Worm (Caenorhabditis elegans) whole organism, late embryonic: ENCODE data around the gene nfyb-1.

Experiments
- C38D4.7 ChIP-seq: fragments of 200-800 bp; sonication (Bioruptor generic); optimal IDR thresholded peaks from 2 replicates; lab custom pipeline; 2018; ENCODE audit warnings: mild to moderate bottlenecking, missing genetic modification characterization, moderate library complexity, missing compliant biosample characterization
- F13H6.1 ChIP-seq: sonication (generic microtip); optimal IDR thresholded peaks from 2 replicates; lab custom pipeline; 2016; ENCODE audit warnings: missing genetic modification characterization, missing compliant biosample characterization
- K02D7.2 ChIP-seq: sonication (generic microtip); optimal IDR thresholded peaks from 2 replicates; lab custom pipeline; 2017; ENCODE audit warnings: mild to moderate bottlenecking, missing genetic modification characterization, missing compliant biosample characterization
- K09A11.1 ChIP-seq: sonication (generic microtip); optimal IDR thresholded peaks from 2 replicates; lab custom pipeline; 2017; ENCODE audit warnings: antibody characterized with exemption, mild to moderate bottlenecking, missing genetic modification characterization, missing compliant biosample characterization; ENCODE audit not compliant: insufficient read depth
- ahr-1 ChIP-seq: sonication (generic microtip); optimal IDR thresholded peaks from 2 replicates; lab custom pipeline; 2016; ENCODE audit warnings: missing genetic modification characterization, missing compliant biosample characterization
- ama-1 ChIP-seq: fragments of 150-350 bp; optimal IDR thresholded peaks from 2 replicates; lab custom pipeline; 2014
- ceh-14 ChIP-seq: sonication (generic microtip); optimal IDR thresholded peaks from 2 replicates; lab custom pipeline; 2016; ENCODE audit warnings: missing genotype, missing genetic modification characterization, missing compliant biosample characterization
- ceh-18 ChIP-seq: sonication (generic microtip); optimal IDR thresholded peaks from 2 replicates; lab custom pipeline; 2016; ENCODE audit warnings: missing genetic modification characterization, missing compliant biosample characterization
- ceh-2 ChIP-seq: sonication (generic microtip); optimal IDR thresholded peaks from 2 replicates; lab custom pipeline; 2016; ENCODE audit warnings: missing genotype, missing genetic modification characterization, missing compliant biosample characterization
- ceh-22 ChIP-seq: sonication (generic microtip); optimal IDR thresholded peaks from 2 replicates; lab custom pipeline; 2017; ENCODE audit warnings: missing biosample characterization, missing genetic modification characterization
- ceh-30 ChIP-seq: fragments of 150-350 bp; optimal IDR thresholded peaks from 2 replicates; lab custom pipeline; 2014; ENCODE audit warnings: missing biosample characterization, missing genetic modification characterization
- ceh-31 ChIP-seq: sonication (generic microtip); optimal IDR thresholded peaks from 2 replicates; lab custom pipeline; 2016; ENCODE audit warnings: missing genetic modification characterization, missing compliant biosample characterization
- ceh-34 ChIP-seq: sonication (generic microtip); optimal IDR thresholded peaks from 2 replicates; lab custom pipeline; 2016; ENCODE audit warnings: mild to moderate bottlenecking, missing genetic modification characterization, missing compliant biosample characterization
- ceh-48 ChIP-seq: sonication (generic microtip); optimal IDR thresholded peaks from 2 replicates; lab custom pipeline; 2016; ENCODE audit warnings: missing genetic modification characterization, inconsistent platforms, missing compliant biosample characterization
- ceh-9 ChIP-seq: sonication (generic microtip); optimal IDR thresholded peaks from 2 replicates; lab custom pipeline; 2016; ENCODE audit warnings: mild to moderate bottlenecking, missing genetic modification characterization, inconsistent platforms, missing compliant biosample characterization
- dmd-4 ChIP-seq: sonication (generic microtip); optimal IDR thresholded peaks from 2 replicates; lab custom pipeline; 2016; ENCODE audit warnings: borderline replicate concordance, missing genetic modification characterization, missing compliant biosample characterization
- elt-2 ChIP-seq: sonication (generic microtip); optimal IDR thresholded peaks from 2 replicates; lab custom pipeline; 2016; ENCODE audit warnings: missing genetic modification reagents, missing genetic modification characterization, missing compliant biosample characterization
- ets-4 ChIP-seq: sonication (generic microtip); optimal IDR thresholded peaks from 2 replicates; lab custom pipeline; 2016; ENCODE audit warnings: missing genetic modification characterization, missing compliant biosample characterization
- eyg-1 ChIP-seq: sonication (generic microtip); optimal IDR thresholded peaks from 2 replicates; lab custom pipeline; 2016; ENCODE audit warnings: missing genotype, missing genetic modification characterization, missing compliant biosample characterization
- fkh-6 ChIP-seq: sonication (generic microtip); optimal IDR thresholded peaks from 2 replicates; lab custom pipeline; 2016; ENCODE audit warnings: missing genetic modification characterization, missing compliant biosample characterization
- hlh-13 ChIP-seq: fragments of 200-800 bp; sonication (Bioruptor generic); optimal IDR thresholded peaks from 2 replicates; lab custom pipeline; 2018; ENCODE audit warnings: mild to moderate bottlenecking, missing genetic modification characterization, missing compliant biosample characterization
- hlh-30 ChIP-seq: sonication (generic microtip); optimal IDR thresholded peaks from 2 replicates; lab custom pipeline; 2017; ENCODE audit warnings: antibody characterized with exemption, missing genetic modification characterization, missing compliant biosample characterization; ENCODE audit not compliant: insufficient read depth
- hlh-6 ChIP-seq: sonication (generic microtip); optimal IDR thresholded peaks from 2 replicates; lab custom pipeline; 2016; ENCODE audit warnings: missing genotype, missing genetic modification characterization, missing compliant biosample characterization
- lin-11 ChIP-seq: fragments of 200-800 bp; sonication (Bioruptor generic); optimal IDR thresholded peaks from 2 replicates; lab custom pipeline; 2018; ENCODE audit warnings: mild to moderate bottlenecking, missing genetic modification characterization, missing compliant biosample characterization
- mec-3 ChIP-seq: sonication (generic microtip); optimal IDR thresholded peaks from 2 replicates; lab custom pipeline; 2016; ENCODE audit warnings: borderline replicate concordance, missing genetic modification characterization, missing compliant biosample characterization
- nfya-1 ChIP-seq: sonication (generic microtip); optimal IDR thresholded peaks from 2 replicates; lab custom pipeline; 2017; ENCODE audit warnings: missing genetic modification characterization, mild to moderate bottlenecking, missing compliant biosample characterization, antibody characterized with exemption, moderate library complexity
- nhr-232 ChIP-seq: sonication (generic microtip); optimal IDR thresholded peaks from 2 replicates; lab custom pipeline; 2016; ENCODE audit warnings: missing genetic modification characterization, missing compliant biosample characterization
- npax-4 ChIP-seq: sonication (generic microtip); optimal IDR thresholded peaks from 2 replicates; lab custom pipeline; 2016; ENCODE audit warnings: missing genetic modification characterization, missing compliant biosample characterization
- pag-3 ChIP-seq: sonication (generic microtip); optimal IDR thresholded peaks from 2 replicates; lab custom pipeline; 2016; ENCODE audit warnings: missing compliant biosample characterization, missing genetic modification characterization, borderline replicate concordance
- pat-9 ChIP-seq: fragments of 200-800 bp; sonication (Bioruptor generic); optimal IDR thresholded peaks from 2 replicates; lab custom pipeline; 2018; ENCODE audit warnings: mild to moderate bottlenecking, missing genetic modification characterization, moderate library complexity, missing compliant biosample characterization
- pax-1 ChIP-seq: fragments of 150-350 bp; optimal IDR thresholded peaks from 2 replicates; lab custom pipeline; 2014; ENCODE audit warnings: missing biosample characterization, missing genetic modification characterization
- pha-4 ChIP-seq: fragments of 150-350 bp; optimal IDR thresholded peaks from 2 replicates; lab custom pipeline; 2018; ENCODE audit warnings: missing biosample characterization, missing genetic modification reagents, missing genetic modification characterization
- pqm-1 ChIP-seq: sonication (generic microtip); optimal IDR thresholded peaks from 2 replicates; lab custom pipeline; 2016; ENCODE audit warnings: missing genetic modification characterization, missing compliant biosample characterization
- pros-1 ChIP-seq: fragments of 150-350 bp; optimal IDR thresholded peaks from 2 replicates; lab custom pipeline; 2014; ENCODE audit warnings: missing biosample characterization, missing genetic modification reagents, missing genetic modification characterization
- ref-2 ChIP-seq: sonication (generic microtip); optimal IDR thresholded peaks from 2 replicates; lab custom pipeline; 2016; ENCODE audit warnings: missing genetic modification characterization, missing compliant biosample characterization
- rnt-1 ChIP-seq: sonication (generic microtip); optimal IDR thresholded peaks from 2 replicates; lab custom pipeline; 2016; ENCODE audit warnings: missing genetic modification characterization, missing compliant biosample characterization
- sdc-2 ChIP-seq: sonication (generic microtip); optimal IDR thresholded peaks from 2 replicates; lab custom pipeline; 2016; ENCODE audit warnings: missing genotype, missing genetic modification characterization, missing compliant biosample characterization
- sox-2 ChIP-seq: fragments of 200-800 bp; sonication (Bioruptor generic); IDR thresholded peaks from 2 replicates; pipeline ENCODE4 v1.3.6; 2022; ENCODE audit warnings: missing genetic modification reagents, missing genetic modification characterization, missing compliant biosample characterization
- sox-4 ChIP-seq: sonication (generic microtip); optimal IDR thresholded peaks from 2 replicates; lab custom pipeline; 2017; ENCODE audit warnings: mild to moderate bottlenecking, missing genetic modification characterization, inconsistent platforms, missing compliant biosample characterization
- syd-9 ChIP-seq: sonication (generic microtip); optimal IDR thresholded peaks from 2 replicates; lab custom pipeline; 2016; ENCODE audit warnings: mild to moderate bottlenecking, missing genetic modification characterization, moderate library complexity, missing compliant biosample characterization
- tbx-2 ChIP-seq: sonication (generic microtip); optimal IDR thresholded peaks from 2 replicates; lab custom pipeline; 2016; ENCODE audit warnings: missing genetic modification characterization, missing compliant biosample characterization
- tbx-7 ChIP-seq: sonication (generic microtip); optimal IDR thresholded peaks from 2 replicates; lab custom pipeline; 2016; ENCODE audit warnings: missing genotype, missing genetic modification characterization, missing compliant biosample characterization
- ttx-3 ChIP-seq: sonication (generic microtip); optimal IDR thresholded peaks from 2 replicates; lab custom pipeline; 2016; ENCODE audit warnings: missing genetic modification reagents, missing genetic modification characterization, missing compliant biosample characterization
- unc-42 ChIP-seq: sonication (generic microtip); optimal IDR thresholded peaks from 2 replicates; lab custom pipeline; 2016; ENCODE audit warnings: missing genotype, missing genetic modification characterization, missing compliant biosample characterization
- unc-55 ChIP-seq: sonication (generic microtip); optimal IDR thresholded peaks from 2 replicates; lab custom pipeline; 2017; ENCODE audit warnings: missing biosample characterization, missing genetic modification reagents, missing genetic modification characterization
- unc-86 ChIP-seq: sonication (generic microtip); optimal IDR thresholded peaks from 2 replicates; lab custom pipeline; 2016; ENCODE audit warnings: missing genetic modification characterization, missing compliant biosample characterization
- zip-5 ChIP-seq: sonication (generic microtip); optimal IDR thresholded peaks from 2 replicates; lab custom pipeline; 2016; ENCODE audit warnings: missing genetic modification characterization, missing compliant biosample characterization
- ztf-16 ChIP-seq: sonication (generic microtip); optimal IDR thresholded peaks from 2 replicates; lab custom pipeline; 2017; ENCODE audit warnings: missing genetic modification characterization, missing compliant biosample characterization

The nfyb-1 gene

DNA sequence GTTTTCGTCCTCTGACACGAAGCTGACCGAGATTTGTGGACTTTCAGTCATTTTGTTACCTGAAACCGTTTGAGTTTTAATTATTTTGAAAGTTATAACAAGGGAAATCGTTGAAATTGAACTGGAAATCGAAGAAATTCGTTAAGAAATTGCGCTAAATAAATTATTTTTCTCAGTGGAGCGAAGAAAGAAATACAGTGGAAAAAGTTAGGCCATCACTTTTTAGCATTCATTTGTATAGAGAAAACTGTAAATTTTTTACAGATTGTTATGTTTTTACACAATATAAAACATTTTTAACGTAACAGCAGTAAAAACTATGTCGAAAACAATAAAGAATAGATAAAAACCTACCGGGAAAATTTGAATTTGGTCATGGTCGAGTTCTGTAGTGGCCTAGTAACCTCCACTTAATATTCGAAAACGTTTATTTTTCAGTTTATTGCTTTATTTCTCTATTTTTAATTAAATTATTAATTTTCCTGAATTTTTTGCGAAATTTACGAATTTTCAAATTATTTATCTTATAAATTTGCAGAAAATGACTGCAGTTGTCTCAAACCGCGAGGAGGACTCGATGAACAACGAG, 17.3 kb upstream of the nfyb-1 start, which contains the start of the genes gldi-1 and prp-21 (continued):
- TF ChIP-seq sox-4 (tag; lab: Kevin White, UChicago), result no peak
- TF ChIP-seq unc-86, result no peak
- TF ChIP-seq hlh-6 (tag; lab: Kevin White, UChicago), result no peak
- TF ChIP-seq lin-11 (tag; lab: Kevin White, UChicago), result no peak
- TF ChIP-seq ahr-1, result no peak
- no peak for TF ChIP-seq K09A11.1 (tag; lab: Kevin White, UChicago)
- no peak for TF ChIP-seq rnt-1 (tag; lab: Kevin White, UChicago)
- no peak for TF ChIP-seq sox-2 (GFP tag; lab: Robert Waterston, UW)
- TF ChIP-seq ceh-18 (tag; lab: Kevin White, UChicago), result no peak
- TF ChIP-seq hlh-13 (GFP tag; lab: Kevin White, UChicago), result no peak
- TF ChIP-seq sdc-2 (tag; lab: Kevin White, UChicago), result no peak
- TF ChIP-seq fkh-6 (tag; lab: Kevin White, UChicago), result no peak
- no peak for TF ChIP-seq ceh-22
- TF ChIP-seq eyg-1, result no peak
- TF ChIP-seq tbx-7 (tag; lab: Kevin White, UChicago), result peak; percentile 40
- no peak for TF ChIP-seq pha-4 (tag; lab: Kevin White, UChicago)
- no peak for TF ChIP-seq dmd-4 (tag; lab: Kevin White, UChicago)
- TF ChIP-seq ceh-34 (tag; lab: Kevin White, UChicago), result no peak
- TF ChIP-seq ztf-16 (tag; lab: Kevin White, UChicago), result no peak
- TF ChIP-seq pros-1 (tag; lab: Kevin White, UChicago), result no peak
- TF ChIP-seq zip-5 (tag; lab: Kevin White, UChicago), result peak; percentile 40
- TF ChIP-seq npax-4, result no peak
- TF ChIP-seq ceh-2 (tag; lab: Kevin White, UChicago), result peak; percentile 66
- no peak for TF ChIP-seq ceh-9 (tag; lab: Kevin White, UChicago)
- TF ChIP-seq nhr-232, result no peak
- no peak for TF ChIP-seq F13H6.1 (tag; lab: Kevin White, UChicago)
- TF ChIP-seq, all 69 proteins: peak for 11

DNA sequence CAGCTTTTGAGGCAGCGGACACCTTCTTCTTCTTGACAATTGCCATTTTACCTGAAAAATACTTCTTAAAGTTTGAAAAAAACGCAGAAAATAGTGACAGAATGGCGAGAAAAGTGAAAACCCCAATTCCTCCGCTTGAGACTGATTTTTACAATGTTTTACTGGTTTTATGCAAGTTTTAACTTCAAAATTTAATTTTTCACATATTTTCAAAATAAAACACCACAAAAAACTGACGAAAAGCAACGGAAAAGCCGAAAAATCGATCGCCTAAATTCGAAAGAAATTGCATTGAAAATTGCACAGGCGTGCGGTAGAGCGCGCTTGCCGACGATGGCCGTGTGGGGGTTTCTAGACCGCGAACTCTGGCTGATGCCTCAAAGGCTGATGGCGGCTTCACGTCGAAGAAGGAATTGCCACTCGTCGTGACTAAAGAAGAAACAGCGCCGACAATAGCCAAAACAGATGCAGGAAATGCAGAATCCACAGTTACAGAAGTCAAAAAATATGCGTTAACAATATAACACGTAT, 8.8 kb upstream of the nfyb-1 start, which contains the start of gene nsun-1:
Gene nsun-1 (minus strand): TSS at position 51 of the 531 bp plus-strand sequence.
- TF ChIP-seq ttx-3 (tag; lab: Kevin White, UChicago), result no peak
- TF ChIP-seq ceh-34 (tag; lab: Kevin White, UChicago), result peak; percentile 5
- TF ChIP-seq sox-2 (GFP tag; lab: Robert Waterston, UW), result no peak
- peak; percentile 29 for TF ChIP-seq pat-9 (tag; lab: Kevin White, UChicago)
- no peak for TF ChIP-seq hlh-30 (tag; lab: Kevin White, UChicago)
- TF ChIP-seq ama-1, result no peak
- peak; percentile 70 for TF ChIP-seq tbx-2
- no peak for TF ChIP-seq npax-4
- TF ChIP-seq unc-55, result no peak
- peak; percentile 66 for TF ChIP-seq ets-4 (tag; lab: Kevin White, UChicago)
- peak; percentile 49 for TF ChIP-seq ref-2 (tag; lab: Kevin White, UChicago)
- TF ChIP-seq ceh-14 (tag; lab: Kevin White, UChicago), result peak; percentile 73
- peak; percentile 60 for TF ChIP-seq zip-5 (tag; lab: Kevin White, UChicago)
- peak; percentile 14 for TF ChIP-seq elt-2 (tag; lab: Kevin White, UChicago)
- TF ChIP-seq K02D7.2, result no peak
- TF ChIP-seq syd-9 (tag; lab: Kevin White, UChicago), result no peak
- TF ChIP-seq pros-1 (tag; lab: Kevin White, UChicago), result no peak
- peak; percentile 32 for TF ChIP-seq dmd-4 (tag; lab: Kevin White, UChicago)
- TF ChIP-seq ceh-2 (tag; lab: Kevin White, UChicago), result peak; percentile 83
- TF ChIP-seq ceh-18 (tag; lab: Kevin White, UChicago), result peak; percentile 34
- TF ChIP-seq pag-3, result no peak
- TF ChIP-seq C38D4.7 (GFP tag; lab: Kevin White, UChicago), result no peak
- peak; percentile 68 for TF ChIP-seq unc-42 (tag; lab: Kevin White, UChicago)
- no peak for TF ChIP-seq lin-11 (tag; lab: Kevin White, UChicago)
- TF ChIP-seq ztf-16 (tag; lab: Kevin White, UChicago), result peak; percentile 22
- TF ChIP-seq rnt-1 (tag; lab: Kevin White, UChicago), result peak; percentile 64
- TF ChIP-seq hlh-6 (tag; lab: Kevin White, UChicago), result no peak
- TF ChIP-seq nfya-1, result peak; percentile 12
- TF ChIP-seq ceh-48 (tag; lab: Kevin White, UChicago), result peak; percentile 34
- no peak for TF ChIP-seq K09A11.1 (tag; lab: Kevin White, UChicago)
- peak; percentile 88 for TF ChIP-seq ceh-31 (tag; lab: Kevin White, UChicago)
- TF ChIP-seq mec-3 (tag; lab: Kevin White, UChicago), result peak; percentile 45
- TF ChIP-seq pax-1 (tag; lab: Kevin White, UChicago), result no peak
- TF ChIP-seq ceh-30 (tag; lab: Kevin White, UChicago), result no peak
- TF ChIP-seq pqm-1 (tag; lab: Kevin White, UChicago), result no peak
- TF ChIP-seq tbx-7 (tag; lab: Kevin White, UChicago), result peak; percentile 51
